Worm (Caenorhabditis elegans) whole organism, L4 larva: ENCODE results near the gene Y57G11C.14.

Experiments used
- ceh-82 ChIP-seq: sonication (generic microtip); optimal IDR thresholded peaks from 2 replicates; lab custom pipeline; 2017; ENCODE audit warnings: missing biosample characterization, missing genetic modification characterization
- nhr-10 ChIP-seq: fragments of 150-350 bp; optimal IDR thresholded peaks from 2 replicates; lab custom pipeline; 2014; ENCODE audit warnings: missing biosample characterization, missing genetic modification characterization
- nhr-11 ChIP-seq: fragments of 150-350 bp; optimal IDR thresholded peaks from 2 replicates; lab custom pipeline; 2014; ENCODE audit warnings: missing biosample characterization, missing genetic modification characterization
- nhr-77 ChIP-seq: fragments of 150-350 bp; optimal IDR thresholded peaks from 2 replicates; lab custom pipeline; 2014; ENCODE audit warnings: missing biosample characterization, missing genetic modification characterization
- tra-1 ChIP-seq: fragments of 200-800 bp; sonication (Bioruptor generic); IDR thresholded peaks from 2 replicates; pipeline ENCODE4 v1.3.6; 2022; ENCODE audit warnings: missing genetic modification reagents, missing genetic modification characterization, missing compliant biosample characterization
- zfp-2 ChIP-seq: sonication (generic microtip); optimal IDR thresholded peaks from 2 replicates; lab custom pipeline; 2016; ENCODE audit warnings: mild to moderate bottlenecking, missing genetic modification characterization, missing compliant biosample characterization

DNA sequence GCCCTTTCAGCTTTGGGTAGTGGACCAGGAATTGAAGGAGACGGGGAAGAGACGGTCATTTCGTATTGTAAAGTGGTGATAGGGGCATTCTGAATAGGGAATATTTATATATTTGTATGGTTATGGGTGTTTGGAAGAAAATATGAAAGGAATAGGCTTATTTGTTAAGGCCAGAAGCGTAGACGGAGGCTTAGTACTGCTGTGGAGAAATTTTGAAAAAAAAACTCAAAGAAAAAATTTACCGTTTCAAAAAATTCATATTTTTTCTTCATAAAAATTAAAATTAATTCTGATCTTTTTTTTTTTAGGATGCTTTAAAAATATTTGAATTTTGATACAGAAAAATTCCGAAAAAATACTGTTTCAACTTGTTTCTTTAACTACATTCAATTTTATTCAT lies 29.9 kb downstream of the Y57G11C.14 start, which contains the start of gene hhat-2:
- TF ChIP-seq nhr-77 (tag; lab: Kevin White, UChicago) (no peak), nhr-11 (tag; lab: Kevin White, UChicago) (no peak), tra-1 (GFP tag; lab: Robert Waterston, UW) (no peak), nhr-10 (tag; lab: Kevin White, UChicago) (no peak), ceh-82 (no peak), zfp-2 (tag; lab: Kevin White, UChicago) (no peak)
